Worm (Caenorhabditis elegans) whole organism, midembryonic: ENCODE data around the gene F14H3.12.

Experiments
- T22C8.4 ChIP-seq: fragments of 200-800 bp; sonication (Bioruptor generic); IDR thresholded peaks from 2 replicates; pipeline ENCODE4 v1.3.6; 2022; ENCODE audit warnings: missing genetic modification characterization, missing compliant biosample characterization
- flt-1 ChIP-seq: fragments of 200-800 bp; sonication (Bioruptor generic); IDR thresholded peaks from 2 replicates; pipeline ENCODE4 v1.3.6; 2022; ENCODE audit warnings: missing genetic modification characterization, missing compliant biosample characterization
- klf-2 ChIP-seq: fragments of 200-800 bp; sonication (Bioruptor generic); conservative IDR thresholded peaks from 2 replicates; pipeline ENCODE4 v1.3.6; 2022; ENCODE audit warnings: missing genetic modification reagents, missing genetic modification characterization, missing compliant biosample characterization
- med-1 ChIP-seq: sonication (generic microtip); optimal IDR thresholded peaks from 2 replicates; lab custom pipeline; 2017; ENCODE audit warnings: missing genetic modification characterization, mild to moderate bottlenecking, missing compliant biosample characterization, antibody characterized with exemption, missing genetic modification reagents; ENCODE audit not compliant: insufficient read depth
- ref-1 ChIP-seq: fragments of 200-800 bp; sonication (Bioruptor generic); conservative IDR thresholded peaks from 2 replicates; pipeline ENCODE4 v1.3.6; 2022; ENCODE audit warnings: missing genetic modification reagents, missing genetic modification characterization, missing compliant biosample characterization
- tab-1 ChIP-seq: fragments of 200-800 bp; sonication (Bioruptor generic); IDR thresholded peaks from 2 replicates; pipeline ENCODE4 v1.3.6; 2022; ENCODE audit warnings: missing genetic modification characterization, missing compliant biosample characterization
- ztf-23 ChIP-seq: fragments of 200-800 bp; sonication (Bioruptor generic); IDR thresholded peaks from 2 replicates; pipeline ENCODE4 v1.3.6; 2022; ENCODE audit warnings: missing genetic modification reagents, missing genetic modification characterization, missing compliant biosample characterization
- ztf-29 ChIP-seq: fragments of 200-800 bp; sonication (Bioruptor generic); IDR thresholded peaks from 2 replicates; pipeline ENCODE4 v1.3.6; 2022; ENCODE audit warnings: missing genetic modification reagents, missing genetic modification characterization, missing compliant biosample characterization

ce11 chrV:16032761-16033160 lies 42.4 kb downstream of the F14H3.12 start, which contains the start of gene T10C6.16:
- TF ChIP-seq flt-1 (GFP tag; lab: Robert Waterston, UW), result no peak
- no peak for TF ChIP-seq T22C8.4
- no peak for TF ChIP-seq med-1 (GFP tag; lab: Kevin White, UChicago)
- TF ChIP-seq klf-2 (GFP tag; lab: Robert Waterston, UW), result no peak
- no peak for TF ChIP-seq ref-1 (GFP tag; lab: Robert Waterston, UW)
- no peak for TF ChIP-seq tab-1 (GFP tag; lab: Robert Waterston, UW)
- TF ChIP-seq ztf-23 (GFP tag; lab: Robert Waterston, UW), result no peak
- TF ChIP-seq ztf-29 (GFP tag; lab: Robert Waterston, UW), result no peak
